Fruit fly (Drosophila melanogaster): ENCODE measurements around the gene CG3309.

CG3309 gene

DNA sequence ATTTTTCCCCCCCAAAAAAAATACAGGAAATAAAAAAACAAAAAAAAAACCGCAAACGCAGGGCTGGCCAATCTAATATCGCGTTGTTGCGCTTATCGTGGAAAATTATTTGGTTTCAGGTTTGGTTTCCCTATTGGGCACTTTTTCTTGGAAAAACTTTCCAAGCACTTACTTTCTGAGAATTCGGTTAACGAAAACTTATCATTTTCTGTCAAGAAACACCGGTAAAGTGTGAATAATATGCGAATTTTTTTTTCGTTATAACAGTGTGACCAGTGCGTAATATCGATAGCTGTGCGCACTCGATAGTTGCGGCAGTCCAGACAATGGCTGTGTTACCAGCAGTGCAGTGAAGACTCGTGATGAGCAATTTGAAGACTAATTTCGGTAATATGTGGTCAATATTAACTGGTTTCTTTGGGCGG is 6.7 kb downstream of the CG3309 start, which contains the start of gene Rnp4F (continued):
- TF ChIP-seq Hr39 (optimal IDR thresholded peaks at IDR 0.05) (no peak), hb (GFP tag; IDR thresholded peaks at IDR 0.05; ENCODE audit: partially characterized antibody) (peak; percentile 60; the same call in 2 of the 3 replicates), Dbx (GFP tag; IDR thresholded peaks at IDR 0.05) (peak; percentile 72), Doc3 (GFP tag; IDR thresholded peaks at IDR 0.05; ENCODE audit: partially characterized antibody) (peak; percentile 62; the same call in 2 of the 3 replicates), CG18262 (tag; optimal IDR thresholded peaks at IDR 0.05) (no peak), sug (tag; optimal IDR thresholded peaks at IDR 0.05) (no peak), lov (optimal IDR thresholded peaks at IDR 0.05) (no peak), lov (GFP tag; IDR thresholded peaks at IDR 0.05) (peak; percentile 66; the same call in 1 of the 3 replicates), CG15479 (GFP tag; optimal IDR thresholded peaks at IDR 0.05) (no peak), Jarid2 (GFP tag; optimal IDR thresholded peaks at IDR 0.05) (no peak), otp (GFP tag; IDR thresholded peaks at IDR 0.05) (no peak), ab (GFP tag; optimal IDR thresholded peaks at IDR 0.05) (peak; percentile 53), bbx (GFP tag; IDR thresholded peaks at IDR 0.05; ENCODE audit: partially characterized antibody) (peak; percentile 80), CG10431 (GFP tag; optimal IDR thresholded peaks at IDR 0.05) (no peak), cg (GFP tag; optimal IDR thresholded peaks at IDR 0.05) (no peak), Asciz (GFP tag; optimal IDR thresholded peaks at IDR 0.05) (no peak), Kr (GFP tag; optimal IDR thresholded peaks at IDR 0.05) (no peak), maf-S (GFP tag; optimal IDR thresholded peaks at IDR 0.05) (peak; percentile 68), Neu2 (GFP tag; optimal IDR thresholded peaks at IDR 0.05; ENCODE audit: borderline replicate concordance) (no peak), CG8359 (GFP tag; optimal IDR thresholded peaks at IDR 0.05; ENCODE audit: borderline replicate concordance) (no peak), CG12659 (GFP tag; optimal IDR thresholded peaks at IDR 0.05) (peak; percentile 70), CG3838 (GFP tag; optimal IDR thresholded peaks at IDR 0.05) (no peak), Oli (tag; optimal IDR thresholded peaks at IDR 0.05) (no peak), CG12942 (GFP tag; optimal IDR thresholded peaks at IDR 0.05) (peak; percentile 61), Max (GFP tag; optimal IDR thresholded peaks at IDR 0.05) (peak; percentile 47), CG17359 (tag; optimal IDR thresholded peaks at IDR 0.05) (peak; percentile 64), gsb-n (tag; optimal IDR thresholded peaks at IDR 0.05) (no peak), CG11247 (GFP tag; IDR thresholded peaks at IDR 0.05) (peak; percentile 68), pros (GFP tag; optimal IDR thresholded peaks at IDR 0.05) (no peak), zen2 (GFP tag; IDR thresholded peaks at IDR 0.05; ENCODE audit: partially characterized antibody) (peak; percentile 24; the same call in 1 of the 3 replicates), unc-4 (GFP tag; IDR thresholded peaks at IDR 0.05; ENCODE audit: partially characterized antibody) (peak; percentile 75), Myb (GFP tag; optimal IDR thresholded peaks at IDR 0.05) (peak; percentile 82), Hmr (GFP tag; optimal IDR thresholded peaks at IDR 0.05) (no peak), btn (GFP tag; optimal IDR thresholded peaks at IDR 0.05) (peak; percentile 13), BEAF-32 (GFP tag; optimal IDR thresholded peaks at IDR 0.05) (peak; percentile 91), Fer2 (tag; optimal IDR thresholded peaks at IDR 0.05) (peak; percentile 16), CG32772 (GFP tag; IDR thresholded peaks at IDR 0.05) (peak; percentile 85), CG7987 (GFP tag; optimal IDR thresholded peaks at IDR 0.05) (peak; percentile 7), HLH4C (GFP tag; IDR thresholded peaks at IDR 0.05; ENCODE audit: partially characterized antibody) (peak; percentile 71), Mad (GFP tag; optimal IDR thresholded peaks at IDR 0.05) (peak; percentile 57), CG5245 (GFP tag; optimal IDR thresholded peaks at IDR 0.05) (peak; percentile 35), her (GFP tag; optimal IDR thresholded peaks at IDR 0.05) (peak; percentile 70), ham (GFP tag; IDR thresholded peaks at IDR 0.05) (peak; percentile 28; the same call in 1 of the 2 replicates), chif (GFP tag; optimal IDR thresholded peaks at IDR 0.05) (peak; percentile 17 to 64), CG10267 (tag; optimal IDR thresholded peaks at IDR 0.05) (peak; percentile 30), cwo (GFP tag; optimal IDR thresholded peaks at IDR 0.05) (no peak), esg (GFP tag; conservative IDR thresholded peaks at IDR 0.05) (peak; percentile 63), CG4707 (GFP tag; optimal IDR thresholded peaks at IDR 0.05) (no peak), CG14710 (tag; optimal IDR thresholded peaks at IDR 0.05) (peak; percentile 50)
